Worm (Caenorhabditis elegans) whole organism, young adult: ENCODE data around the gene pfd-1.
A peak's percentile ranks its signal among the peaks of the same experiment; 100 is the strongest.

ENCODE experiments used
- B0019.2 ChIP-seq: fragments of 200-800 bp; sonication (Bioruptor generic); conservative IDR thresholded peaks from 2 replicates; pipeline ENCODE4 v1.3.6; 2022; ENCODE audit warnings: missing genetic modification reagents, missing genetic modification characterization, missing compliant biosample characterization
- B0336.3 ChIP-seq: fragments of 200-800 bp; sonication (Bioruptor generic); IDR thresholded peaks from 2 replicates; pipeline ENCODE4 v1.3.6; 2022; ENCODE audit warnings: missing genetic modification characterization, missing compliant biosample characterization
- F22D6.2 ChIP-seq: sonication (generic microtip); optimal IDR thresholded peaks from 2 replicates; lab custom pipeline; 2016; ENCODE audit warnings: mild to moderate bottlenecking, missing genetic modification characterization, missing compliant biosample characterization
- F39B2.1 ChIP-seq: fragments of 200-800 bp; sonication (Bioruptor generic); IDR thresholded peaks from 2 replicates; pipeline ENCODE4 v1.3.6; 2022; ENCODE audit warnings: missing genetic modification reagents, missing genetic modification characterization, missing compliant biosample characterization
- F49E8.2 ChIP-seq: sonication (generic microtip); optimal IDR thresholded peaks from 3 replicates; lab custom pipeline; 2017; ENCODE audit warnings: missing genetic modification characterization, mild to moderate bottlenecking, missing compliant biosample characterization, antibody characterized with exemption, moderate library complexity; ENCODE audit not compliant: insufficient read depth
- F55B11.4 ChIP-seq: sonication (generic microtip); optimal IDR thresholded peaks from 2 replicates; lab custom pipeline; 2016; ENCODE audit warnings: missing compliant biosample characterization, missing genetic modification characterization, borderline replicate concordance; ENCODE audit not compliant: insufficient read depth
- F57A8.1 ChIP-seq: fragments of 200-800 bp; sonication (Bioruptor generic); optimal IDR thresholded peaks from 2 replicates; lab custom pipeline; 2018; ENCODE audit warnings: mild to moderate bottlenecking, missing genetic modification characterization, moderate library complexity, missing compliant biosample characterization
- Y67H2A.10 ChIP-seq: fragments of 200-800 bp; sonication (Bioruptor generic); conservative IDR thresholded peaks from 2 replicates; pipeline ENCODE4 v1.3.6; 2022; ENCODE audit warnings: missing genetic modification reagents, missing genetic modification characterization, missing compliant biosample characterization
- Y95B8A.8 ChIP-seq: fragments of 200-800 bp; sonication (Bioruptor generic); IDR thresholded peaks from 2 replicates; pipeline ENCODE4 v1.3.6; 2022; ENCODE audit warnings: missing genetic modification reagents, missing genetic modification characterization, missing compliant biosample characterization
- ZK185.1 ChIP-seq: sonication (generic microtip); optimal IDR thresholded peaks from 2 replicates; lab custom pipeline; 2016; ENCODE audit warnings: mild to moderate bottlenecking, missing genetic modification characterization, missing compliant biosample characterization; ENCODE audit not compliant: poor library complexity, severe bottlenecking
- akir-1 ChIP-seq: fragments of 200-800 bp; sonication (Bioruptor generic); optimal IDR thresholded peaks from 2 replicates; lab custom pipeline; 2018; ENCODE audit warnings: mild to moderate bottlenecking, missing genetic modification characterization, moderate library complexity, missing compliant biosample characterization
- bed-2 ChIP-seq: fragments of 200-800 bp; sonication (Bioruptor generic); IDR thresholded peaks from 2 replicates; pipeline ENCODE4 v1.3.6; 2022; ENCODE audit warnings: missing genetic modification reagents, missing genetic modification characterization, missing compliant biosample characterization
- ccch-3 ChIP-seq: fragments of 200-800 bp; sonication (Bioruptor generic); optimal IDR thresholded peaks from 2 replicates; lab custom pipeline; 2018; ENCODE audit warnings: mild to moderate bottlenecking, missing genetic modification characterization, missing compliant biosample characterization
- cebp-2 ChIP-seq: fragments of 200-800 bp; sonication (Bioruptor generic); IDR thresholded peaks from 2 replicates; pipeline ENCODE4 v1.3.6; 2022; ENCODE audit warnings: missing genetic modification characterization, missing compliant biosample characterization
- dpl-1 ChIP-seq: fragments of 150-350 bp; optimal IDR thresholded peaks from 2 replicates; lab custom pipeline; 2014; ENCODE audit warnings: missing biosample characterization, missing genetic modification reagents, missing genetic modification characterization
- egl-44 ChIP-seq: fragments of 200-800 bp; sonication (Bioruptor generic); IDR thresholded peaks from 2 replicates; pipeline ENCODE4 v1.3.6; 2022; ENCODE audit warnings: missing genetic modification reagents, missing genetic modification characterization, missing compliant biosample characterization
- egrh-3 ChIP-seq: fragments of 200-800 bp; sonication (Bioruptor generic); IDR thresholded peaks from 2 replicates; pipeline ENCODE4 v1.3.6; 2022; ENCODE audit warnings: missing genetic modification reagents, missing genetic modification characterization, missing compliant biosample characterization
- ets-4 ChIP-seq: fragments of 200-800 bp; sonication (Bioruptor generic); optimal IDR thresholded peaks from 2 replicates; lab custom pipeline; 2018; ENCODE audit warnings: mild to moderate bottlenecking, missing genetic modification characterization, missing compliant biosample characterization
- gei-17 ChIP-seq: fragments of 200-800 bp; sonication (Bioruptor generic); optimal IDR thresholded peaks from 2 replicates; lab custom pipeline; 2018; ENCODE audit warnings: mild to moderate bottlenecking, missing genetic modification characterization, missing compliant biosample characterization
- hlh-26 ChIP-seq: fragments of 200-800 bp; sonication (Bioruptor generic); conservative IDR thresholded peaks from 2 replicates; pipeline ENCODE4 v1.3.6; 2022; ENCODE audit warnings: missing genetic modification reagents, missing genetic modification characterization, missing compliant biosample characterization
- hmg-1.2 ChIP-seq: fragments of 200-800 bp; sonication (Bioruptor generic); IDR thresholded peaks from 2 replicates; pipeline ENCODE4 v1.3.6; 2022; ENCODE audit warnings: missing genetic modification reagents, missing genetic modification characterization, missing compliant biosample characterization
- hrde-1 ChIP-seq: sonication (generic microtip); optimal IDR thresholded peaks from 2 replicates; lab custom pipeline; 2016; ENCODE audit warnings: missing genetic modification characterization, mild to moderate bottlenecking, missing compliant biosample characterization, moderate library complexity, missing genotype, missing genetic modification reagents, borderline replicate concordance
- lag-1 ChIP-seq: fragments of 200-800 bp; sonication (Bioruptor generic); IDR thresholded peaks from 2 replicates; pipeline ENCODE4 v1.3.6; 2022; ENCODE audit warnings: missing genetic modification reagents, missing genetic modification characterization, missing compliant biosample characterization
- let-526 ChIP-seq: fragments of 200-800 bp; sonication (Bioruptor generic); IDR thresholded peaks from 2 replicates; pipeline ENCODE4 v1.3.6; 2022; ENCODE audit warnings: missing genetic modification reagents, missing genetic modification characterization, missing compliant biosample characterization
- let-607 ChIP-seq, 2 experiments: fragments of 200-800 bp in 1 of 2; sonication (Bioruptor generic) in 1 of 2; sonication (generic microtip) in 1 of 2; optimal IDR thresholded peaks; 2 replicates each; lab custom pipeline; 2016 to 2018; ENCODE audit warnings: mild to moderate bottlenecking in 2 of 2, missing compliant biosample characterization in 2 of 2, missing genetic modification characterization in 2 of 2, moderate library complexity in 2 of 2, missing genotype in 1 of 2
- madf-3 ChIP-seq: fragments of 200-800 bp; sonication (Bioruptor generic); IDR thresholded peaks from 2 replicates; pipeline ENCODE4 v1.3.6; 2022; ENCODE audit warnings: missing genetic modification reagents, missing genetic modification characterization, missing compliant biosample characterization
- madf-6 ChIP-seq: fragments of 200-800 bp; sonication (Bioruptor generic); IDR thresholded peaks from 2 replicates; pipeline ENCODE4 v1.3.6; 2022; ENCODE audit warnings: missing genetic modification reagents, missing genetic modification characterization, missing compliant biosample characterization
- mxl-1 ChIP-seq: sonication (generic microtip); optimal IDR thresholded peaks from 2 replicates; lab custom pipeline; 2016; ENCODE audit warnings: missing genetic modification characterization, missing compliant biosample characterization
- nfya-1 ChIP-seq: sonication (generic microtip); optimal IDR thresholded peaks from 2 replicates; lab custom pipeline; 2017; ENCODE audit warnings: antibody characterized with exemption, missing compliant biosample characterization, missing genetic modification characterization, borderline replicate concordance; ENCODE audit not compliant: insufficient read depth
- nfya-2 ChIP-seq: fragments of 200-800 bp; sonication (Bioruptor generic); IDR thresholded peaks from 2 replicates; pipeline ENCODE4 v1.3.6; 2022; ENCODE audit warnings: missing genetic modification reagents, missing genetic modification characterization, missing compliant biosample characterization
- nfyb-1 ChIP-seq: fragments of 200-800 bp; sonication (Bioruptor generic); IDR thresholded peaks from 2 replicates; pipeline ENCODE4 v1.3.6; 2022; ENCODE audit warnings: missing genetic modification reagents, missing genetic modification characterization, missing compliant biosample characterization
- nhr-120 ChIP-seq: fragments of 200-800 bp; sonication (Bioruptor generic); IDR thresholded peaks from 2 replicates; pipeline ENCODE4 v1.3.6; 2022; ENCODE audit warnings: missing genetic modification characterization, missing compliant biosample characterization
- nhr-27 ChIP-seq: fragments of 200-800 bp; sonication (Bioruptor generic); optimal IDR thresholded peaks from 2 replicates; lab custom pipeline; 2018; ENCODE audit warnings: mild to moderate bottlenecking, missing genetic modification characterization, moderate library complexity, missing compliant biosample characterization
- repo-1 ChIP-seq: sonication (generic microtip); optimal IDR thresholded peaks from 2 replicates; lab custom pipeline; 2017; ENCODE audit warnings: mild to moderate bottlenecking, missing genetic modification characterization, missing compliant biosample characterization
- sea-2 ChIP-seq: fragments of 200-800 bp; sonication (Bioruptor generic); IDR thresholded peaks from 2 replicates; pipeline ENCODE4 v1.3.6; 2022; ENCODE audit warnings: missing genetic modification characterization, missing compliant biosample characterization
- tbx-9 ChIP-seq: sonication (generic microtip); optimal IDR thresholded peaks from 2 replicates; lab custom pipeline; 2016; ENCODE audit warnings: borderline replicate concordance, missing genetic modification characterization, inconsistent platforms, missing compliant biosample characterization
- unc-62 ChIP-seq: fragments of 150-350 bp; optimal IDR thresholded peaks from 2 replicates; lab custom pipeline; 2014; ENCODE audit warnings: missing biosample characterization, missing genetic modification reagents, missing genetic modification characterization
- xnd-1 ChIP-seq: sonication (generic microtip); optimal IDR thresholded peaks from 2 replicates; lab custom pipeline; 2016; ENCODE audit warnings: missing genotype, missing genetic modification reagents, missing genetic modification characterization, missing compliant biosample characterization
- zfh-2 ChIP-seq: fragments of 200-800 bp; sonication (Bioruptor generic); conservative IDR thresholded peaks from 2 replicates; pipeline ENCODE4 v1.3.6; 2022; ENCODE audit warnings: missing genetic modification reagents, missing genetic modification characterization, missing compliant biosample characterization
- ztf-18 ChIP-seq: sonication (generic microtip); optimal IDR thresholded peaks from 2 replicates; lab custom pipeline; 2016; ENCODE audit warnings: missing genotype, mild to moderate bottlenecking, missing genetic modification characterization, missing compliant biosample characterization
- ztf-6 ChIP-seq: fragments of 200-800 bp; sonication (Bioruptor generic); IDR thresholded peaks from 2 replicates; pipeline ENCODE4 v1.3.6; 2022; ENCODE audit warnings: missing genetic modification reagents, missing genetic modification characterization, missing compliant biosample characterization

Gene pfd-1

ce11 chrIV:11164831-11165230 lies 14.9 kb downstream of the pfd-1 start, which contains the start of gene C08F8.6:
Gene C08F8.6, minus strand, starts transcription at chrIV:11164931.
- no peak for TF ChIP-seq ztf-18 (tag; lab: Kevin White, UChicago)
- TF ChIP-seq lag-1 (GFP tag; lab: Robert Waterston, UW): 0 out of 2 replicates have a peak, but pooled peaks have one; percentile 44

- TF ChIP-seq sea-2 (GFP tag; lab: Robert Waterston, UW) (no peak), Y67H2A.10 (GFP tag; lab: Robert Waterston, UW) (no peak), F55B11.4 (tag; lab: Kevin White, UChicago) (no peak), nfyb-1 (GFP tag; lab: Robert Waterston, UW) (no peak)
Measured at ce11 chrIV:11169652-11170051, 19.7 kb downstream of the pfd-1 start, which contains the start of gene nhr-67. Gene nhr-67, plus strand, starts transcription at chrIV:11169748.

- TF ChIP-seq let-607 (tag; optimal IDR thresholded peaks at IDR 0.05; lab: Kevin White, UChicago) (no peak), ZK185.1 (tag; lab: Kevin White, UChicago) (no peak), nhr-120 (GFP tag; lab: Robert Waterston, UW) (no peak), mxl-1 (no peak), F22D6.2 (tag; lab: Kevin White, UChicago) (no peak), nhr-27 (no peak), hmg-1.2 (GFP tag; lab: Robert Waterston, UW) (no peak), bed-2 (GFP tag; lab: Robert Waterston, UW) (no peak), ccch-3 (GFP tag; lab: Kevin White, UChicago) (no peak), unc-62 (GFP tag; lab: Kevin White, UChicago) (no peak), madf-6 (no peak), Y95B8A.8 (GFP tag; lab: Robert Waterston, UW) (no peak), F39B2.1 (GFP tag; lab: Robert Waterston, UW) (no peak), hrde-1 (tag; lab: Kevin White, UChicago) (no peak), akir-1 (GFP tag; lab: Kevin White, UChicago) (no peak), dpl-1 (GFP tag; lab: Kevin White, UChicago) (no peak), ztf-6 (GFP tag; lab: Robert Waterston, UW) (no peak), repo-1 (tag; lab: Kevin White, UChicago) (no peak)
Measured at ce11 chrIV:11174772-11175171, 24.9 kb downstream of the pfd-1 start.

ce11 chrIV:11176967-11177366 lies 27.1 kb downstream of the pfd-1 start, which contains the start of gene rap-3:
Gene rap-3, plus strand, starts transcription at chrIV:11177267.
- TF ChIP-seq B0019.2 (no peak), B0336.3 (GFP tag; lab: Robert Waterston, UW) (no peak), egrh-3 (no peak), cebp-2 (GFP tag; lab: Robert Waterston, UW) (no peak), F55B11.4 (tag; lab: Kevin White, UChicago) (no peak), let-526 (GFP tag; lab: Robert Waterston, UW) (no peak), ets-4 (no peak)

- TF ChIP-seq B0019.2: no peak
- TF ChIP-seq hlh-26: no peak
- no peak for TF ChIP-seq madf-3 (GFP tag; lab: Robert Waterston, UW)
- no peak for TF ChIP-seq nfya-1
- no peak for TF ChIP-seq F57A8.1 (GFP tag; lab: Kevin White, UChicago)
- no peak for TF ChIP-seq F49E8.2 (tag; lab: Kevin White, UChicago)
- TF ChIP-seq xnd-1: no peak
- TF ChIP-seq gei-17 (GFP tag; lab: Kevin White, UChicago): no peak
- TF ChIP-seq tbx-9 (tag; lab: Kevin White, UChicago): no peak
- TF ChIP-seq egl-44: no peak
- no peak for TF ChIP-seq nfya-2 (GFP tag; lab: Robert Waterston, UW)
- no peak for TF ChIP-seq zfh-2 (GFP tag; lab: Robert Waterston, UW)
- TF ChIP-seq, all 124 proteins: peak for 0
Measured at ce11 chrIV:11178495-11178894, 28.6 kb downstream of the pfd-1 start, which contains the start of gene C08F8.9. Gene C08F8.9, minus strand, starts transcription at chrIV:11178595.
